Worm (Caenorhabditis elegans): Measurements from ENCODE around the gene F14D7.2.

Gene F14D7.2

DNA sequence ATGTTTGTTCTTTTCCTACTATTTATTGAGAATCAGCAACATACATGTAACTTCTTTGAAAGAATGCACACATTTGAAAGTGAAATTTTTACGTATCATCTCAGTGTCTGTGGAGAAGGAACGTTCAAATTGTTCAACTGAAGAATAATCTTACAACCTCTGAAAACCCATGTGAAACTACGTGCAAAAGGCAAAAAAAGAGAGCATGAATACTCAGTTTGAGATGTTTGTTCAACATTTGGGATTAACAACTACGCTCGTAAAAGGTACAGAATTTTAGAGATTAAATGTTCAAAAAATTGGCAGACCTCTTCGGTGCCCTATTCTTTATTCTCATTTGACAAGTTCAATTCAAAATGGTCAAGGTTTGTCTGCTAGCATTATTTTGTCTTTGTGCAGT lies 41.5 kb downstream of the F14D7.2 start, which contains the start of gene K02E11.5:
Gene K02E11.5 (plus strand): TSS at position 301 of the 400 bp plus-strand sequence.
- TF ChIP-seq crh-2 (tag; optimal IDR thresholded peaks at IDR 0.05) (no peak), nhr-10 (tag; optimal IDR thresholded peaks at IDR 0.05) (no peak), egl-27 (tag; optimal IDR thresholded peaks at IDR 0.05) (no peak), lin-39 (tag; optimal IDR thresholded peaks at IDR 0.05) (no peak), ceh-82 (tag; optimal IDR thresholded peaks at IDR 0.05) (no peak), aly-2 (tag; optimal IDR thresholded peaks at IDR 0.05) (no peak), C34F6.9 (tag; optimal IDR thresholded peaks at IDR 0.05) (no peak), ztf-11 (tag; optimal IDR thresholded peaks at IDR 0.05) (no peak), alr-1 (tag; optimal IDR thresholded peaks at IDR 0.05) (no peak), lin-11 (tag; optimal IDR thresholded peaks at IDR 0.05) (no peak), ama-1 (optimal IDR thresholded peaks at IDR 0.05) (no peak), mab-5 (tag; optimal IDR thresholded peaks at IDR 0.05) (no peak), elt-3 (tag; optimal IDR thresholded peaks at IDR 0.05) (no peak), nhr-129 (tag; optimal IDR thresholded peaks at IDR 0.05) (no peak), mbf-1 (tag; optimal IDR thresholded peaks at IDR 0.05) (no peak), ztf-1 (GFP tag; conservative IDR thresholded peaks at IDR 0.05) (no peak), unc-39 (tag; optimal IDR thresholded peaks at IDR 0.05) (no peak), peb-1 (tag; optimal IDR thresholded peaks at IDR 0.05) (no peak)

- TF ChIP-seq nhr-77 (tag; optimal IDR thresholded peaks at IDR 0.05) (no peak), nhr-237 (tag; optimal IDR thresholded peaks at IDR 0.05) (no peak), ceh-16 (tag; optimal IDR thresholded peaks at IDR 0.05) (no peak), alr-1 (tag; optimal IDR thresholded peaks at IDR 0.05) (no peak), elt-3 (tag; optimal IDR thresholded peaks at IDR 0.05) (no peak), mab-5 (tag; optimal IDR thresholded peaks at IDR 0.05) (no peak), aly-2 (tag; optimal IDR thresholded peaks at IDR 0.05) (no peak), elt-1 (tag; optimal IDR thresholded peaks at IDR 0.05) (no peak), dmd-4 (tag; optimal IDR thresholded peaks at IDR 0.05) (no peak), zag-1 (tag; optimal IDR thresholded peaks at IDR 0.05) (no peak), lin-39 (tag; optimal IDR thresholded peaks at IDR 0.05) (no peak), ztf-1 (GFP tag; conservative IDR thresholded peaks at IDR 0.05) (no peak), unc-55 (GFP tag; optimal IDR thresholded peaks at IDR 0.05) (no peak), peb-1 (tag; optimal IDR thresholded peaks at IDR 0.05) (no peak), lin-13 (GFP tag; optimal IDR thresholded peaks at IDR 0.05) (no peak), ztf-11 (tag; optimal IDR thresholded peaks at IDR 0.05) (no peak)
These were observed 44.9 kb downstream of the F14D7.2 start, which contains the start of gene K02E11.6 for ce11 chrV:14248654-14249053. TSS of gene K02E11.6 (plus strand) at chrV:14248802.

- TF ChIP-seq unc-39 (tag; optimal IDR thresholded peaks at IDR 0.05) = no peak
- TF ChIP-seq crh-2 (tag; optimal IDR thresholded peaks at IDR 0.05) = no peak
- no peak for TF ChIP-seq nhr-12 (tag; optimal IDR thresholded peaks at IDR 0.05)
These were observed 45.5 kb downstream of the F14D7.2 start, which contains the start of gene K02E11.4 for ce11 chrV:14248025-14248424. TSS of gene K02E11.4 (minus strand) at chrV:14248125.

ce11 chrV:14246761-14247160 lies 46.8 kb downstream of the F14D7.2 start, which contains the start of gene K02E11.3:
TSS of gene K02E11.3 (minus strand) at chrV:14246861.
- TF ChIP-seq snpc-4 (tag; optimal IDR thresholded peaks at IDR 0.05) (no peak), nhr-6 (tag; optimal IDR thresholded peaks at IDR 0.05) (no peak), peb-1 (tag; optimal IDR thresholded peaks at IDR 0.05) (no peak), ceh-16 (tag; optimal IDR thresholded peaks at IDR 0.05) (no peak), elt-3 (tag; optimal IDR thresholded peaks at IDR 0.05) (no peak), mab-5 (tag; optimal IDR thresholded peaks at IDR 0.05) (no peak), ama-1 (optimal IDR thresholded peaks at IDR 0.05) (no peak), skn-1 (tag; optimal IDR thresholded peaks at IDR 0.05) (no peak), nhr-21 (tag; optimal IDR thresholded peaks at IDR 0.05) (no peak), ztf-4 (tag; optimal IDR thresholded peaks at IDR 0.05) (no peak), lsy-2 (tag; optimal IDR thresholded peaks at IDR 0.05) (no peak), unc-39 (tag; optimal IDR thresholded peaks at IDR 0.05) (no peak)

DNA sequence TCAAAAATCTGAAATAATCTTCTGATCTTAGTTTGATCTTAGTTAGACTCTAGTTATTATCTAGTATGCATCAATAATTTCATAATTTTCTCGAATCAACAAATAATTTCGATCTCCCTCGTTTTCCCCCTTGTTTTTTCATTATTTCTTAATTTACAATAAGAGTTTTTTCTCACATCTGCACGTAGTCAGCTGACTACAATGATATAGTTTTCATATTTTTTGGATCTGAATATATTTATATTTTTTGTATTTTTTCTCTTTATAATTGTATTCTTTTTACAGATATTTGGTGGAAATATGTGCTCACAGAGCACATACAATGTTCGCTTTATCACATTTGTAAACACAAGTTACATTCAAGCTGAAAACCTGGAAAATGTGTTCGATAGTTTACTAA lies 49.6 kb downstream of the F14D7.2 start, which contains the start of gene sre-7:
Gene sre-7 (plus strand): TSS at position 301 of the 400 bp plus-strand sequence.
- TF ChIP-seq ztf-1 (GFP tag; conservative IDR thresholded peaks at IDR 0.05) (no peak), Y55F3AM.14 (GFP tag; optimal IDR thresholded peaks at IDR 0.05) (no peak), nhr-129 (tag; optimal IDR thresholded peaks at IDR 0.05) (no peak), nhr-23 (tag; optimal IDR thresholded peaks at IDR 0.05) (no peak), fos-1 (tag; optimal IDR thresholded peaks at IDR 0.05) (no peak), ceh-82 (tag; optimal IDR thresholded peaks at IDR 0.05) (no peak), ztf-4 (tag; optimal IDR thresholded peaks at IDR 0.05) (no peak), dmd-4 (tag; optimal IDR thresholded peaks at IDR 0.05) (no peak), alr-1 (tag; optimal IDR thresholded peaks at IDR 0.05) (no peak), lin-13 (GFP tag; optimal IDR thresholded peaks at IDR 0.05) (no peak)
